Worm (Caenorhabditis elegans): Measurements from ENCODE around the gene F47B8.3.

DNA sequence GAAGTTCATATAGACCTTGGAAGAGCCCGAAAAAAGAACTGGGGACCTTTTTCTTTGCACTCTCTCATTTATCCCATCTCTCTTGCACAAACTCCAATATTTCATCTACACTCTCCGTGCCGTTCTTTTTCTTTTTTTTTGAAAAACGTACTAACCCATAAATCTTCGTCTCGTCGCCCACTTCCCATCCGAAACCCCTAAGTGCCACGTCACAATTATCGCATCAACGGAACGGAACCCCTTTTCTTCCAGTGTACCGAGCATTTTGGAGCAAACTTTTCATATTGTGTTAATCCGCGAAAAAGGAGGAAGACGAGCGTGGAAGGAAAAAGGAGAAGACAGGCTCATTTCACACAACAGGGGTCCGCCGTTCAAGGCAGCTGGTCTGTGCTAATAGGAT lies 46.6 kb upstream of the F47B8.3 start:
- TF ChIP-seq elt-2 (tag; optimal IDR thresholded peaks at IDR 0.05) (no peak), madf-2 (tag; optimal IDR thresholded peaks at IDR 0.05) (no peak), fkh-10 (GFP tag; optimal IDR thresholded peaks at IDR 0.05) (no peak)

Data from whole organism, late embryonic.